Fruit fly (Drosophila melanogaster) whole organism, embryonic: ENCODE measurements around the gene CG32260.

Experiments used
- ATbp ChIP-seq: fragments of 200-800 bp; sonication (Bioruptor generic); optimal IDR thresholded peaks from 2 replicates; lab custom pipeline; 2017; ENCODE audit warnings: missing biosample characterization, mild to moderate bottlenecking, missing genetic modification characterization, missing genetic modification reagents
- Bdp1 ChIP-seq: fragments of 200-800 bp; sonication (Bioruptor generic); optimal IDR thresholded peaks from 3 replicates; lab custom pipeline; 2016; ENCODE audit warnings: missing biosample characterization, missing genetic modification characterization
- CG10209 ChIP-seq: fragments of 200-800 bp; sonication (Bioruptor generic); optimal IDR thresholded peaks from 3 replicates; lab custom pipeline; 2017; ENCODE audit warnings: missing biosample characterization, mild to moderate bottlenecking, missing genetic modification characterization, missing genetic modification reagents
- CG1024 ChIP-seq: fragments of 200-800 bp; sonication (Bioruptor generic); IDR thresholded peaks from 2 replicates; pipeline ENCODE4 v1.3.6; 2022; ENCODE audit warnings: missing biosample characterization, missing genetic modification characterization
- CG10565 ChIP-seq: fragments of 200-800 bp; sonication (Bioruptor generic); optimal IDR thresholded peaks from 3 replicates; lab custom pipeline; 2016; ENCODE audit warnings: missing biosample characterization, mild to moderate bottlenecking, missing genetic modification characterization
- CG11696 ChIP-seq: fragments of 200-800 bp; sonication (Bioruptor generic); IDR thresholded peaks from 2 replicates; pipeline ENCODE4 v1.3.6; 2022; ENCODE audit warnings: missing biosample characterization, missing genetic modification characterization
- CG13296 ChIP-seq: fragments of 200-800 bp; sonication (Bioruptor generic); optimal IDR thresholded peaks from 3 replicates; lab custom pipeline; 2018; ENCODE audit warnings: missing biosample characterization, mild to moderate bottlenecking, missing genetic modification characterization
- CG14441 ChIP-seq: fragments of 200-800 bp; sonication (Bioruptor generic); IDR thresholded peaks from 2 replicates; pipeline ENCODE4 v1.3.6; 2022; ENCODE audit warnings: missing biosample characterization, missing genetic modification characterization
- CG15514 ChIP-seq: fragments of 200-800 bp; sonication (Bioruptor generic); optimal IDR thresholded peaks from 3 replicates; lab custom pipeline; 2017; ENCODE audit warnings: missing biosample characterization, missing genetic modification characterization, mild to moderate bottlenecking, moderate library complexity, missing genetic modification reagents
- CG1647 ChIP-seq: fragments of 200-800 bp; sonication (Bioruptor generic); optimal IDR thresholded peaks from 3 replicates; lab custom pipeline; 2016; ENCODE audit warnings: missing biosample characterization, missing genetic modification characterization
- CG17186 ChIP-seq: fragments of 200-800 bp; sonication (Bioruptor generic); optimal IDR thresholded peaks from 3 replicates; lab custom pipeline; 2017; ENCODE audit warnings: missing biosample characterization, missing genetic modification reagents, missing genetic modification characterization
- CG17612 ChIP-seq: fragments of 200-800 bp; sonication (Bioruptor generic); IDR thresholded peaks from 2 replicates; pipeline ENCODE4 v1.3.6; 2022; ENCODE audit warnings: missing biosample characterization, missing genetic modification characterization
- CG2712 ChIP-seq: fragments of 200-800 bp; optimal IDR thresholded peaks from 3 replicates; lab custom pipeline; 2019; ENCODE audit warnings: missing biosample characterization, mild to moderate bottlenecking, missing genetic modification characterization, moderate library complexity
- CG30020 ChIP-seq: fragments of 200-800 bp; optimal IDR thresholded peaks from 2 replicates; lab custom pipeline; 2019; ENCODE audit warnings: missing biosample characterization, mild to moderate bottlenecking, missing genetic modification characterization, moderate library complexity
- CG31441 ChIP-seq: fragments of 200-800 bp; sonication (Bioruptor generic); IDR thresholded peaks from 2 replicates; pipeline ENCODE4 v1.3.6; 2022; ENCODE audit warnings: missing biosample characterization, missing genetic modification characterization
- CG33557 ChIP-seq: fragments of 200-800 bp; sonication (Bioruptor generic); optimal IDR thresholded peaks from 2 replicates; lab custom pipeline; 2019; ENCODE audit warnings: missing biosample characterization, mild to moderate bottlenecking, missing genetic modification characterization, moderate library complexity
- CG4730 ChIP-seq: fragments of 200-800 bp; sonication (Bioruptor generic); IDR thresholded peaks from 2 replicates; pipeline ENCODE4 v1.3.6; 2022; ENCODE audit warnings: missing biosample characterization, missing genetic modification characterization
- CG5180 ChIP-seq: fragments of 200-800 bp; sonication (Bioruptor generic); optimal IDR thresholded peaks from 3 replicates; lab custom pipeline; 2017; ENCODE audit warnings: missing biosample characterization, missing genetic modification characterization, mild to moderate bottlenecking, moderate library complexity, missing genetic modification reagents
- CG7745 ChIP-seq: fragments of 200-800 bp; sonication (Bioruptor generic); optimal IDR thresholded peaks from 2 replicates; lab custom pipeline; 2018; ENCODE audit warnings: missing biosample characterization, mild to moderate bottlenecking, missing genetic modification characterization, moderate library complexity
- CG8290 ChIP-seq, 3 experiments: fragments of 200-800 bp; sonication (Bioruptor generic); optimal IDR thresholded peaks; 2 replicates each; lab custom pipeline; 2016 to 2019; ENCODE audit warnings: missing biosample characterization in 3 of 3, missing genetic modification characterization in 3 of 3, mild to moderate bottlenecking in 2 of 3, moderate library complexity in 1 of 3
- CG8478 ChIP-seq: fragments of >200 bp; optimal IDR thresholded peaks from 2 replicates; lab custom pipeline; 2018
- CG9215 ChIP-seq: fragments of 200-800 bp; sonication (Bioruptor generic); IDR thresholded peaks from 2 replicates; pipeline ENCODE4 v1.3.6; 2022; ENCODE audit warnings: missing biosample characterization, missing genetic modification characterization
- Dip2 ChIP-seq: fragments of 200-800 bp; sonication (Bioruptor generic); IDR thresholded peaks from 2 replicates; pipeline ENCODE4 v1.3.6; 2022; ENCODE audit warnings: missing biosample characterization, missing genetic modification characterization
- Eip74EF ChIP-seq, 2 experiments: fragments of 200-800 bp in 1 of 2; fragments of >200 bp in 1 of 2; sonication (Bioruptor generic) in 1 of 2; optimal IDR thresholded peaks; 2 replicates each; lab custom pipeline; 2017 to 2019; ENCODE audit warnings: missing biosample characterization in 2 of 2, missing genetic modification characterization in 2 of 2, mild to moderate bottlenecking in 1 of 2, moderate library complexity in 1 of 2
- Elba2 ChIP-seq: fragments of 200-800 bp; sonication (Bioruptor generic); optimal IDR thresholded peaks from 3 replicates; lab custom pipeline; 2016; ENCODE audit warnings: missing biosample characterization, missing genetic modification characterization
- Myb ChIP-seq: fragments of 200-800 bp; sonication (Bioruptor generic); optimal IDR thresholded peaks from 2 replicates; lab custom pipeline; 2016; ENCODE audit warnings: missing biosample characterization, missing genetic modification characterization
- Oli ChIP-seq: fragments of 200-800 bp; sonication (Bioruptor generic); optimal IDR thresholded peaks from 2 replicates; lab custom pipeline; 2018; ENCODE audit warnings: missing biosample characterization, mild to moderate bottlenecking, missing genetic modification characterization, moderate library complexity
- Tbp ChIP-seq: fragments of >200 bp; optimal IDR thresholded peaks from 2 replicates; lab custom pipeline; 2018; ENCODE audit warnings: missing biosample characterization, missing genetic modification characterization
- Trl ChIP-seq, 3 experiments: fragments of >200 bp in 2 of 3; fragments of 200-800 bp in 1 of 3; sonication (Bioruptor generic) in 1 of 3; optimal IDR thresholded peaks; 2 replicates in 1 of 3; 3 replicates in 2 of 3; lab custom pipeline; 2016 to 2017; ENCODE audit warnings: missing biosample characterization in 1 of 3, missing genetic modification characterization in 1 of 3
- Vsx1 ChIP-seq: fragments of 200-800 bp; sonication (Bioruptor generic); optimal IDR thresholded peaks from 2 replicates; lab custom pipeline; 2017; ENCODE audit warnings: missing biosample characterization, mild to moderate bottlenecking, missing genetic modification characterization, missing genetic modification reagents
- ab ChIP-seq: fragments of 200-800 bp; sonication (Bioruptor generic); optimal IDR thresholded peaks from 2 replicates; lab custom pipeline; 2016; ENCODE audit warnings: missing biosample characterization, missing genetic modification characterization
- amos ChIP-seq: fragments of 200-800 bp; sonication (Bioruptor generic); IDR thresholded peaks from 2 replicates; pipeline ENCODE4 v1.3.6; 2022; ENCODE audit warnings: missing biosample characterization, missing genetic modification characterization; ENCODE audit not compliant: partially characterized antibody
- ems ChIP-seq: fragments of 200-800 bp; sonication (Bioruptor generic); optimal IDR thresholded peaks from 3 replicates; lab custom pipeline; 2016; ENCODE audit warnings: missing biosample characterization, missing genetic modification characterization
- ewg ChIP-seq: fragments of 200-800 bp; sonication (Bioruptor generic); optimal IDR thresholded peaks from 3 replicates; lab custom pipeline; 2017; ENCODE audit warnings: mild to moderate bottlenecking, missing biosample characterization, missing genetic modification reagents, missing genetic modification characterization
- eyg ChIP-seq: fragments of 200-800 bp; sonication (Bioruptor generic); optimal IDR thresholded peaks from 3 replicates; lab custom pipeline; 2016; ENCODE audit warnings: missing biosample characterization, missing genetic modification characterization
- kay ChIP-seq: fragments of 200-800 bp; sonication (Bioruptor generic); optimal IDR thresholded peaks from 2 replicates; lab custom pipeline; 2016; ENCODE audit warnings: missing biosample characterization, missing genetic modification characterization
- lmd ChIP-seq: fragments of 200-800 bp; sonication (Bioruptor generic); IDR thresholded peaks from 2 replicates; pipeline ENCODE4 v1.3.6; 2022; ENCODE audit warnings: missing biosample characterization, missing genetic modification characterization
- lov ChIP-seq, 2 experiments: fragments of 200-800 bp in 1 of 2; fragments of >200 bp in 1 of 2; sonication (Bioruptor generic) in 1 of 2; IDR thresholded peaks in 1 of 2; optimal IDR thresholded peaks in 1 of 2; 2 replicates in 1 of 2; 3 replicates in 1 of 2; pipeline versions ENCODE4 v1.3.6 to Lab custom; 2017 to 2022; ENCODE audit warnings: missing biosample characterization in 1 of 2, missing genetic modification characterization in 1 of 2
- odd ChIP-seq: fragments of 200-800 bp; sonication (Bioruptor generic); optimal IDR thresholded peaks from 2 replicates; lab custom pipeline; 2017; ENCODE audit warnings: missing biosample characterization, mild to moderate bottlenecking, missing genetic modification characterization
- onecut ChIP-seq: fragments of 200-800 bp; sonication (Bioruptor generic); IDR thresholded peaks from 2 replicates; pipeline ENCODE4 v1.3.6; 2022; ENCODE audit warnings: missing biosample characterization, missing genetic modification characterization
- otp ChIP-seq: fragments of 200-800 bp; sonication (Bioruptor generic); IDR thresholded peaks from 3 replicates; pipeline ENCODE4, ENCODE4 v1.3.6; 2022; ENCODE audit warnings: missing biosample characterization, missing genetic modification characterization
- pros ChIP-seq: fragments of 200-800 bp; sonication (Bioruptor generic); optimal IDR thresholded peaks from 3 replicates; lab custom pipeline; 2019; ENCODE audit warnings: missing biosample characterization, mild to moderate bottlenecking, missing genetic modification characterization, moderate library complexity
- rib ChIP-seq: fragments of 200-800 bp; sonication (Bioruptor generic); IDR thresholded peaks from 2 replicates; pipeline ENCODE4 v1.3.6; 2022; ENCODE audit warnings: missing biosample characterization, missing genetic modification characterization
- sens ChIP-seq: fragments of 200-800 bp; sonication (Bioruptor generic); peaks from one replicate; lab custom pipeline; 2016; ENCODE audit warnings: missing biosample characterization, missing genetic modification characterization
- sob ChIP-seq: fragments of 200-800 bp; sonication (Bioruptor generic); IDR thresholded peaks from 2 replicates; pipeline ENCODE4 v1.3.6; 2022; ENCODE audit warnings: missing biosample characterization, missing genetic modification characterization
- sr ChIP-seq: fragments of 200-800 bp; sonication (Bioruptor generic); IDR thresholded peaks from 3 replicates; pipeline ENCODE4 v1.3.6; 2022; ENCODE audit warnings: missing biosample characterization, missing genetic modification characterization
- tap ChIP-seq: fragments of 200-800 bp; optimal IDR thresholded peaks from 3 replicates; lab custom pipeline; 2019; ENCODE audit warnings: missing biosample characterization, mild to moderate bottlenecking, missing genetic modification characterization, moderate library complexity
- wek ChIP-seq: fragments of 200-800 bp; sonication (Bioruptor generic); optimal IDR thresholded peaks from 3 replicates; lab custom pipeline; 2018; ENCODE audit warnings: missing biosample characterization, mild to moderate bottlenecking, missing genetic modification characterization, moderate library complexity

The CG32260 gene

DNA sequence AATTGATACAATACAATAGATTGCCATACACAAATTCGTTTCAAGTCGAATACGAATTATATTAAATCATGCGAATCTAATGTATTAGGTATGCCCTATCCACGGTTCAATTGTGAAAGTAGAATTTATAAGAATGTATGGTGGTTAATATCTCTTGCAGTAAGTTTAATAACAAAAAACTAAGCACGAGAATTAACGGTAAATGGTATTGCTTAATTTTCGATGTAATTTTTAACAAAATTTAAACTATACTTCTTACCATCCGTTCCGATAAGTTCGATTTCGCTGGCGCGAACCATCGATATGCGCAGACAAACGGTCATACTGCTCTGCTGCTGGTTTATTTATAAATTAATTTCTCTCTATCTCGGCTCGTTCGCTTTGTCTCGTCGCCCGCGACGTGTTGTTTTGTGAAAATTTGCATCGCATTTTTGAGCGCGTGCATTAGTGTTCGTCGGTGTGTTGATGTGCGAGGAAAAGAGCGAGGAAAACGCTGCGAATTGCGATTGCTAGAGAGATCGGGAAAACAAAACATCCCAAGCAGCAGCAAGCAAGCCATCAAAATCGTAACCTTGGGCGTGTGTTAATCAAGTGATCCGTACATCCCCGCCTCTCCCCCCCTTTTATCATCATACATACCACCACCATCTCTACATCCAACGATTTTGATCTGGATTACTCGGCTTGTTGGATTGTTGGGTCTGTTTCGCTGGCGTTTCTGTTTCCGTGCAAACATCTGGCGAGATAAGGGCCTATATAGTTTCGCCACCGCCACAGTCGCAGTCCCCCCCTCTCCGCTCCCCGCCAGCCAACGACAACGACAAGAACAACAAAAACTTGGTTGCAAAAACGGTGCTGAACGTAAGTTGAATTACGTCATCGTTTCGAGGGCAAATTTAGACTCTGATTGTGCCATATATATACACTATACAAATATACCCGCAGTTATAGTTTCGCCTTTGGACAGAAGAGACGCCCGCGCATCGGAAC lies 38.6 kb upstream of the CG32260 start, which contains the start of gene Fit1 (continued):
- no peak for TF ChIP-seq lov (optimal IDR thresholded peaks at IDR 0.05; lab: Kevin White, UChicago)
- no peak for TF ChIP-seq lov (GFP tag; IDR thresholded peaks at IDR 0.05; lab: Robert Waterston, UW)
- peak; percentile 32 for TF ChIP-seq CG1647 (GFP tag; lab: Kevin White, UChicago)
- no peak for TF ChIP-seq Dip2
- TF ChIP-seq CG13296 (GFP tag; lab: Kevin White, UChicago), result no peak
- TF ChIP-seq CG9215 (GFP tag; lab: Robert Waterston, UW), result no peak
- no peak for TF ChIP-seq CG17612
- no peak for TF ChIP-seq CG10209 (GFP tag; lab: Kevin White, UChicago)
- no peak for TF ChIP-seq CG5180
- no peak for TF ChIP-seq eyg
- no peak for TF ChIP-seq Myb (GFP tag; lab: Kevin White, UChicago)
- no peak for TF ChIP-seq tap
- peak; percentile 12 for TF ChIP-seq CG30020 (tag; lab: Kevin White, UChicago)
- TF ChIP-seq Tbp (GFP tag; lab: Kevin White, UChicago), result no peak
- no peak for TF ChIP-seq Oli (tag; lab: Kevin White, UChicago)
- TF ChIP-seq sr (GFP tag; lab: Robert Waterston, UW), result no peak
- peak; percentile 71; the same call in 1 of the 2 replicates for TF ChIP-seq amos
- TF ChIP-seq CG8478, result no peak
- no peak for TF ChIP-seq CG14441
- TF ChIP-seq CG15514 (GFP tag; lab: Kevin White, UChicago), result peak; percentile 54
- TF ChIP-seq sens (GFP tag; lab: Kevin White, UChicago), result no peak
- no peak for TF ChIP-seq CG1024 (GFP tag; lab: Robert Waterston, UW)
- no peak for TF ChIP-seq Bdp1
- no peak for TF ChIP-seq CG7745 (tag; lab: Kevin White, UChicago)
- TF ChIP-seq CG4730 (GFP tag; lab: Robert Waterston, UW), result no peak
- no peak for TF ChIP-seq CG2712
- TF ChIP-seq rib (GFP tag; lab: Robert Waterston, UW), result peak; percentile 96
- no peak for TF ChIP-seq lmd (GFP tag; lab: Robert Waterston, UW)
- no peak for TF ChIP-seq kay
- TF ChIP-seq CG31441 (GFP tag; lab: Robert Waterston, UW), result no peak
- no peak for TF ChIP-seq pros (GFP tag; lab: Kevin White, UChicago)
- no peak for TF ChIP-seq CG8290 (GFP tag; optimal IDR thresholded peaks at IDR 0.05; lab: Kevin White, UChicago)
- no peak for TF ChIP-seq CG8290 (tag; optimal IDR thresholded peaks at IDR 0.05; lab: Kevin White, UChicago)
- peak; percentile 55 for TF ChIP-seq CG17186 (GFP tag; lab: Kevin White, UChicago)
- no peak for TF ChIP-seq ab (GFP tag; lab: Kevin White, UChicago)
- TF ChIP-seq ems (GFP tag; lab: Kevin White, UChicago), result no peak
- TF ChIP-seq wek, result no peak
- no peak for TF ChIP-seq CG10565 (GFP tag; lab: Kevin White, UChicago)
- peak in 1 of 2 experiments; percentile 44 for TF ChIP-seq Eip74EF (GFP tag; optimal IDR thresholded peaks at IDR 0.05; lab: Kevin White, UChicago)
- no peak for TF ChIP-seq CG11696 (GFP tag; lab: Robert Waterston, UW)
- TF ChIP-seq ewg, result no peak
- TF ChIP-seq sob, result no peak
- no peak for TF ChIP-seq odd (GFP tag; lab: Kevin White, UChicago)
- peak in 1 of 2 experiments; percentile 18 for TF ChIP-seq Trl (optimal IDR thresholded peaks at IDR 0.05; lab: Kevin White, UChicago)
- no peak for TF ChIP-seq Trl (GFP tag; optimal IDR thresholded peaks at IDR 0.05; lab: Kevin White, UChicago)
- TF ChIP-seq onecut (GFP tag; lab: Robert Waterston, UW), result no peak
- TF ChIP-seq Elba2 (GFP tag; lab: Kevin White, UChicago), result no peak
- TF ChIP-seq Vsx1 (GFP tag; lab: Kevin White, UChicago), result no peak
- no peak for TF ChIP-seq ATbp (GFP tag; lab: Kevin White, UChicago)
- no peak for TF ChIP-seq CG33557 (GFP tag; lab: Kevin White, UChicago)
- TF ChIP-seq otp (GFP tag; lab: Robert Waterston, UW), result no peak
